Worm (Caenorhabditis elegans) whole organism, L3 larva: ENCODE measurements around the gene Y4C6B.1.
"Not testable (repeated sequence)": the region's sequence is repeated elsewhere in the genome, so short reads cannot be mapped to it uniquely, and the experiment has no call there.

Source experiments
- R02D3.7 ChIP-seq: fragments of 150-350 bp; optimal IDR thresholded peaks from 2 replicates; lab custom pipeline; 2014; ENCODE audit warnings: missing biosample characterization, missing genetic modification characterization
- aly-2 ChIP-seq: fragments of 150-350 bp; optimal IDR thresholded peaks from 2 replicates; lab custom pipeline; 2014; ENCODE audit warnings: missing biosample characterization, missing genetic modification characterization
- ama-1 ChIP-seq: fragments of 150-350 bp; optimal IDR thresholded peaks from 2 replicates; lab custom pipeline; 2018
- ceh-16 ChIP-seq: sonication (generic microtip); optimal IDR thresholded peaks from 2 replicates; lab custom pipeline; 2017; ENCODE audit warnings: missing biosample characterization, missing genetic modification characterization
- ceh-28 ChIP-seq: fragments of 150-350 bp; optimal IDR thresholded peaks from 2 replicates; lab custom pipeline; 2014; ENCODE audit warnings: missing biosample characterization, missing genetic modification reagents, missing genetic modification characterization
- ceh-82 ChIP-seq: fragments of 150-350 bp; optimal IDR thresholded peaks from 2 replicates; lab custom pipeline; 2014; ENCODE audit warnings: missing biosample characterization, missing genetic modification characterization
- ceh-9 ChIP-seq: sonication (generic microtip); optimal IDR thresholded peaks from 2 replicates; lab custom pipeline; 2018; ENCODE audit warnings: missing biosample characterization, missing genetic modification characterization
- egl-27 ChIP-seq: sonication (generic microtip); optimal IDR thresholded peaks from 4 replicates; lab custom pipeline; 2017; ENCODE audit warnings: missing biosample characterization, missing genetic modification reagents, missing genetic modification characterization
- elt-1 ChIP-seq: fragments of 150-350 bp; optimal IDR thresholded peaks from 2 replicates; lab custom pipeline; 2014; ENCODE audit warnings: missing biosample characterization, missing genetic modification characterization
- elt-2 ChIP-seq: sonication (generic microtip); optimal IDR thresholded peaks from 2 replicates; lab custom pipeline; 2016; ENCODE audit warnings: missing genetic modification reagents, mild to moderate bottlenecking, missing genetic modification characterization, missing compliant biosample characterization
- eor-1 ChIP-seq, 2 experiments: fragments of 150-350 bp; optimal IDR thresholded peaks; 2 replicates each; lab custom pipeline; 2014 to 2018; ENCODE audit warnings: missing biosample characterization in 2 of 2, missing genetic modification characterization in 2 of 2
- fkh-10 ChIP-seq: sonication (generic microtip); optimal IDR thresholded peaks from 2 replicates; lab custom pipeline; 2017; ENCODE audit warnings: missing biosample characterization, missing genetic modification reagents, missing genetic modification characterization
- fkh-2 ChIP-seq: fragments of 150-350 bp; optimal IDR thresholded peaks from 2 replicates; lab custom pipeline; 2014; ENCODE audit warnings: missing biosample characterization, missing genetic modification reagents, missing genetic modification characterization
- fos-1 ChIP-seq: fragments of 150-350 bp; optimal IDR thresholded peaks from 2 replicates; lab custom pipeline; 2014; ENCODE audit warnings: missing biosample characterization, missing genetic modification characterization
- hmg-11 ChIP-seq: sonication (generic microtip); optimal IDR thresholded peaks from 2 replicates; lab custom pipeline; 2016; ENCODE audit warnings: missing genetic modification characterization, missing compliant biosample characterization
- jun-1 ChIP-seq: fragments of 150-350 bp; optimal IDR thresholded peaks from 2 replicates; lab custom pipeline; 2014; ENCODE audit warnings: missing biosample characterization, missing genetic modification reagents, missing genetic modification characterization
- lin-15B ChIP-seq: fragments of 150-350 bp; optimal IDR thresholded peaks from 2 replicates; lab custom pipeline; 2014; ENCODE audit warnings: missing biosample characterization, missing genetic modification characterization
- lin-39 ChIP-seq: fragments of 150-350 bp; optimal IDR thresholded peaks from 2 replicates; lab custom pipeline; 2018; ENCODE audit warnings: missing biosample characterization, missing genetic modification reagents, missing genetic modification characterization
- lsy-12 ChIP-seq: sonication (generic microtip); optimal IDR thresholded peaks from 2 replicates; lab custom pipeline; 2016; ENCODE audit warnings: mild to moderate bottlenecking, missing genetic modification characterization, missing compliant biosample characterization
- mdl-1 ChIP-seq: fragments of 150-350 bp; optimal IDR thresholded peaks from 2 replicates; lab custom pipeline; 2014; ENCODE audit warnings: missing biosample characterization, missing genetic modification characterization
- mml-1 ChIP-seq: fragments of 150-350 bp; sonication (generic microtip); optimal IDR thresholded peaks from 3 replicates; lab custom pipeline; 2014; ENCODE audit warnings: missing biosample characterization, missing genetic modification characterization
- nfya-1 ChIP-seq: sonication (generic microtip); optimal IDR thresholded peaks from 2 replicates; lab custom pipeline; 2017; ENCODE audit warnings: missing genetic modification characterization, mild to moderate bottlenecking, missing compliant biosample characterization, antibody characterized with exemption, moderate library complexity; ENCODE audit not compliant: insufficient read depth
- nhr-11 ChIP-seq: fragments of 150-350 bp; optimal IDR thresholded peaks from 2 replicates; lab custom pipeline; 2014; ENCODE audit warnings: missing biosample characterization, missing genetic modification characterization
- nhr-12 ChIP-seq: fragments of 150-350 bp; optimal IDR thresholded peaks from 2 replicates; lab custom pipeline; 2014; ENCODE audit warnings: missing biosample characterization, missing genetic modification characterization
- nhr-23 ChIP-seq: fragments of 150-350 bp; optimal IDR thresholded peaks from 2 replicates; lab custom pipeline; 2014; ENCODE audit warnings: missing biosample characterization, missing genetic modification reagents, missing genetic modification characterization
- nhr-28 ChIP-seq: fragments of 150-350 bp; optimal IDR thresholded peaks from 2 replicates; lab custom pipeline; 2014; ENCODE audit warnings: missing biosample characterization, missing genetic modification characterization
- nhr-67 ChIP-seq: fragments of 150-350 bp; optimal IDR thresholded peaks from 2 replicates; lab custom pipeline; 2014; ENCODE audit warnings: missing biosample characterization, missing genetic modification characterization
- nhr-77 ChIP-seq: fragments of 150-350 bp; optimal IDR thresholded peaks from 2 replicates; lab custom pipeline; 2014; ENCODE audit warnings: missing biosample characterization, missing genetic modification characterization
- pha-4 ChIP-seq: fragments of 150-350 bp; optimal IDR thresholded peaks from 2 replicates; lab custom pipeline; 2014; ENCODE audit warnings: missing biosample characterization, missing genetic modification reagents, missing genetic modification characterization
- pqm-1 ChIP-seq: fragments of 150-350 bp; optimal IDR thresholded peaks from 2 replicates; lab custom pipeline; 2017; ENCODE audit warnings: missing biosample characterization, missing genetic modification characterization, inconsistent platforms
- sea-2 ChIP-seq: fragments of 150-350 bp; sonication (generic microtip); optimal IDR thresholded peaks from 4 replicates; lab custom pipeline; 2014; ENCODE audit warnings: missing biosample characterization, missing genetic modification reagents, missing genetic modification characterization
- snpc-4 ChIP-seq: fragments of 150-350 bp; optimal IDR thresholded peaks from 2 replicates; lab custom pipeline; 2014; ENCODE audit warnings: missing biosample characterization, missing genetic modification characterization
- tbx-2 ChIP-seq: sonication (generic microtip); optimal IDR thresholded peaks from 2 replicates; lab custom pipeline; 2016; ENCODE audit warnings: mild to moderate bottlenecking, missing genetic modification characterization, missing compliant biosample characterization
- unc-39 ChIP-seq: sonication (generic microtip); optimal IDR thresholded peaks from 4 replicates; lab custom pipeline; 2017; ENCODE audit warnings: missing biosample characterization, missing genetic modification characterization
- unc-62 ChIP-seq: fragments of 150-350 bp; sonication (generic microtip); optimal IDR thresholded peaks from 4 replicates; lab custom pipeline; 2014; ENCODE audit warnings: missing biosample characterization, missing genetic modification reagents, missing genetic modification characterization
- zag-1 ChIP-seq: fragments of 150-350 bp; optimal IDR thresholded peaks from 2 replicates; lab custom pipeline; 2014; ENCODE audit warnings: missing biosample characterization, missing genetic modification characterization
- ztf-11 ChIP-seq: fragments of 150-350 bp; optimal IDR thresholded peaks from 2 replicates; lab custom pipeline; 2014; ENCODE audit warnings: missing biosample characterization, missing genetic modification characterization
- ztf-4 ChIP-seq: fragments of 150-350 bp; optimal IDR thresholded peaks from 2 replicates; lab custom pipeline; 2014; ENCODE audit warnings: missing biosample characterization, missing genetic modification characterization

The Y4C6B.1 gene

DNA sequence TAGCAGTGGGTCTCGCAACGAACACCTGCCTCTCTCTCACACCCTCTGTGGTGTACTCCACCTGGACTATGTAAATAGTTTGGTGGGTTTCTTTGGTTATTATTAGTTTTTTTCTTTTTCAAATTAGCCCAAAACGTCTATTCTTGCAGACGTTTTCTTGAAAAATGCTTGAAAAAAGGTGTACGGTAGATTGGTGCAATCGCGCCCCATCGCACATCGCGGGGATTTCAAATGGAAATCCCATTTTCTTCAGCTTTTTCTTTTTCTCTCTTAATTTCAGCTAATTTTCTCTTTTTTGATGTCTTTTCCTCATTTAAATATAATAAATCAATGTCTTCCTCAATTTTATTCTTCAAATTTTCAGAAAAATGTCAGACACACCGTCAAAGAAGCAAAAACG is at the start of gene Y4C6B.1:
Gene Y4C6B.1 (plus strand): TSS at position 365 of the 400 bp plus-strand sequence.
- peak; percentile 30 for TF ChIP-seq lin-15B (tag; lab: Kevin White, UChicago)
- no peak for TF ChIP-seq nhr-11 (tag; lab: Kevin White, UChicago)
- TF ChIP-seq nfya-1 (tag; lab: Kevin White, UChicago), result peak; percentile 22
- TF ChIP-seq, all 47 proteins: peak for 2

DNA sequence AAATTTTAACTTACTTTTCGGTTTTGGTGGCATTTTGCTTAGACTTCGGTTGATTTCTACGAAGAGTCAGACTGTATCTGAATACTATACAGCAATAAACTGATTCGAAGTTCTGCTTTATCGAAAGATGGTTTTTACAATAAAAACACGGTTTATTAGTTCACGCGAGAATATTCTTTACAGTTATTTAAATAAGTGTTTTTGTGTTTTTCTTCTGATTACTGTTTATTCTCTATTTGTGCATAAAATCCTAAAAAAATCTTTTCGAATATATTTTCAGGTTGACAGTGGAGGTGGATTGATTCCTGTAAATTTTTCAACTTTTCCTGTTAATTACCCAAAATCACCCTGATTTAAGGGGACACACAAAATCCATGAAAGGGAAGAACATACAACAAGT is 48.2 kb upstream of the Y4C6B.1 start, which contains the start of gene ZK354.8:
Gene ZK354.8 (minus strand): TSS at position 101 of the 400 bp plus-strand sequence.
- TF ChIP-seq ceh-28 (tag; lab: Kevin White, UChicago) (no peak), nhr-77 (tag; lab: Kevin White, UChicago) (no peak)

DNA sequence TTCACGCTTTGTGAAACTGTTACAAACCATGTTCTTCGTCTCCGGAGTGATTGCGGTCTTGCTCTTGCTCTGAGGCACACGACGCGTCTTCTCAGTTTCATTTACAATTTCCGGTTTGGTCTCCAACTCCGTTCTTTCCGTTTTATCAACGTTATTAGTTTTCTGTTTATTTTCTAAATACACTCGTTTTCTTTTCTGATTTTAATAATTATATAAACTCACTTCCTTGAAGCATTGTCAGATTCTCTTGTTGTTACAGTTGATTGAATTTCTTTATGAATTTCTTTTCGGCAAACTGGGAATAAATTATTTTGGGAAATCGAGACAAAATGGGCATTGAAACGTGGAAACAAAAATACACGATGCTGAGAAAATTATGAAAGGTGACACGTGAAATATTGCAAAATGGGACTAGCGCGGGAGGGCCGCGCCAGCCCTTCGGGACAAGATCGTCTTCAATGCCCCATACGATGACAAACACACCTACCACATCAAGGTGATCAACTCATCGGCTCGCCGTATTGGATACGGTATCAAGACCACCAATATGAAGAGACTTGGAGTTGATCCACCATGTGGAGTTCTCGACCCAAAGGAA is 46.1 kb upstream of the Y4C6B.1 start, which contains the start of the genes ZK354.9 and msp-58:
Gene ZK354.9 (minus strand): TSS at position 101 of the 598 bp plus-strand sequence.
Gene msp-58 (plus strand): TSS at position 548 of the 598 bp plus-strand sequence.
- TF ChIP-seq ceh-82; jun-1 (tag; lab: Kevin White, UChicago); lin-39: not testable (repeated sequence)

DNA sequence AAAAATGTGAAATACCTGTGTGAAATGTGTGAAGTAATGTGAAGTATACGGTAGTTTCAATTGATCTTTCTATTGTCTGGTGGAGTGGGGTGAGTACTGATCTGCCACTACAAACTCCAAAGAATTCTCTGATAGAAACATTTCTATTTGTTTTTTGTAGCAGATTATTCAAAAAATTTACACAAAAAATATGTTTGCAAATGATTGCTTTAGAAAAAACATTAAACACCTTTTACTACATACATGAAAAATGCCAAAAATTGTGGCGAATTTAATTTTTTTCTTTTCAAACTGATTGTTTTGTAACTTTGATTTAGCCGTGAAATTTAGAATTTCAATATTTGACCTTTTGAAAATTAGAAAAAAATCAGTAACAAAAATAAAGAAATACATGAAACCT is 44.5 kb upstream of the Y4C6B.1 start, which contains the start of gene ZK354.3:
Gene ZK354.3 (plus strand): TSS at position 301 of the 400 bp plus-strand sequence.
- TF ChIP-seq pha-4 (no peak), aly-2 (tag; lab: Kevin White, UChicago) (no peak), ztf-11 (tag; lab: Kevin White, UChicago) (no peak)

DNA sequence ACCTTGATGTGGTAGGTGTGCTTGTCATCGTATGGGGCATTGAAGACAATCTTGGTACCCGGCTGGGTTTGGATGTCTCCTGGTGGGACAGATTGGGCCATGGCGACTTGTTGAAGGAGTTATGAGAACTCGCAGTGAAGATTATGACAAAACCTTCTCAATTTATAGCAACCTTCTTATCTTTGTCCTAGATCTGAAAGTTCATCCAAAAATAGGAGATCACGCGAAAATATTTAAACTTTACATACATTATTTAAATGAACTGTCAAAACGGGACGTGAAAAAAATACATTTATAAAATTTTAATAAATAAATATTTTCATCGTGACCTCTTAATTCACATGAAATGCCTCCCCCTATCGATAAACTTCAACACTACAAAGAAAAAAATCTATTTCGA is 41.3 kb upstream of the Y4C6B.1 start, which contains the start of the genes msp-59 and ZK354.2:
Gene msp-59 (minus strand): TSS at position 101 of the 400 bp plus-strand sequence.
Gene ZK354.2 (plus strand): TSS at position 395 of the 400 bp plus-strand sequence.
- TF ChIP-seq nfya-1 (tag; lab: Kevin White, UChicago); fkh-2; fos-1: not testable (repeated sequence)

DNA sequence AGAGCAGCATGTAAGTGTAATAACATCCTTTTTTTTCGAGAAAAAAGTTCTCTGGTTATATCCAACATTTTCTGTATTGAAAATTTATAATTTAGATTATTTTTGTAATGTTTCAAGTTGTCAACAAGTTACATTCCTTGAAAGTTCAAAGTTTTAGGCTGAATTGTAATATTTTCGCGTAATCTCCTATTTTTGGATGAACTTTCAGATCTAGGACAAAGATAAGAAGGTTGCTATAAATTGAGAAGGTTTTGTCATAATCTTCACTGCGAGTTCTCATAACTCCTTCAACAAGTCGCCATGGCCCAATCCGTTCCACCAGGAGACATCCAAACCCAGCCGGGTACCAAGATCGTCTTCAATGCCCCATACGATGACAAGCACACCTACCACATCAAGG is 38.1 kb upstream of the Y4C6B.1 start, which contains the start of gene msp-65:
Gene msp-65 (plus strand): TSS at position 301 of the 400 bp plus-strand sequence.
- not testable (repeated sequence) for TF ChIP-seq ama-1 (lab: Kevin White, UChicago); nhr-67 (tag; lab: Kevin White, UChicago); zag-1

DNA sequence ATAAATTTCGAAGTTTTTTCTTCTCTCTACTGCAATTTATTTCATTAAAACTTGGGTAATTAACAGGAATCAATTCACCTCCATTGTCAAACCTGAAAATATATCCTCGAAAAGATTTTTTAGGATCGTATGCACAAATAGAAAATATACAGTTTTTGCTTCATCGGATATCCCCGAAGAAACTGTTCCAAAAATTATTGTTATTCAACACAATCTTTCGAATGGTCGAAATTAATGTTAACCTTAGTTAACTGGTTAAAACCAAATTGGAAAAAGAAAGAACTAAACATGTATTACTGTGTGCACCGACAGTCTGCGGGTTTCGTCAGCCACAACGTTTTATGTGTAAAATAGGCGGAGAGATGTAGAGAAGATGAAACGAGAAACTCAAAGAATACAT is 37.2 kb upstream of the Y4C6B.1 start:
- TF ChIP-seq sea-2 (GFP tag; lab: Kevin White, UChicago) (no peak), unc-39 (no peak), eor-1 (tag; optimal IDR thresholded peaks at IDR 0.05; lab: Kevin White, UChicago) (no peak), pqm-1 (no peak), R02D3.7 (no peak), aly-2 (tag; lab: Kevin White, UChicago) (no peak), hmg-11 (tag; lab: Kevin White, UChicago) (no peak), ztf-4 (no peak), ceh-9 (tag; lab: Kevin White, UChicago) (no peak), nhr-11 (tag; lab: Kevin White, UChicago) (no peak), elt-1 (no peak), nhr-12 (tag; lab: Kevin White, UChicago) (no peak), ceh-28 (tag; lab: Kevin White, UChicago) (peak; percentile 24), nhr-23 (tag; lab: Kevin White, UChicago) (peak; percentile 37), pha-4 (no peak), unc-62 (no peak), ceh-16 (no peak), fkh-10 (GFP tag; lab: Kevin White, UChicago) (no peak), nfya-1 (tag; lab: Kevin White, UChicago) (no peak), fkh-2 (no peak), mdl-1 (tag; lab: Kevin White, UChicago) (no peak), lsy-12 (tag; lab: Kevin White, UChicago) (no peak), jun-1 (tag; lab: Kevin White, UChicago) (no peak), fos-1 (peak; percentile 7), tbx-2 (tag; lab: Kevin White, UChicago) (no peak), lin-15B (tag; lab: Kevin White, UChicago) (no peak), ama-1 (lab: Kevin White, UChicago) (no peak), nhr-67 (tag; lab: Kevin White, UChicago) (no peak), elt-2 (tag; lab: Kevin White, UChicago) (peak; percentile 24), ztf-11 (tag; lab: Kevin White, UChicago) (no peak), nhr-28 (tag; lab: Kevin White, UChicago) (no peak), mml-1 (no peak), snpc-4 (peak; percentile 95), egl-27 (tag; lab: Kevin White, UChicago) (no peak)
